Worm (Caenorhabditis elegans) whole organism, late embryonic: ENCODE data around the gene nhr-253.
A peak's percentile ranks its signal among the peaks of the same experiment; 100 is the strongest.

ENCODE experiments used
- K09A11.1 ChIP-seq: sonication (generic microtip); optimal IDR thresholded peaks from 2 replicates; lab custom pipeline; 2017; ENCODE audit warnings: antibody characterized with exemption, mild to moderate bottlenecking, missing genetic modification characterization, missing compliant biosample characterization; ENCODE audit not compliant: insufficient read depth
- dmd-4 ChIP-seq: sonication (generic microtip); optimal IDR thresholded peaks from 2 replicates; lab custom pipeline; 2016; ENCODE audit warnings: borderline replicate concordance, missing genetic modification characterization, missing compliant biosample characterization
- elt-2 ChIP-seq: sonication (generic microtip); optimal IDR thresholded peaks from 2 replicates; lab custom pipeline; 2016; ENCODE audit warnings: missing genetic modification reagents, missing genetic modification characterization, missing compliant biosample characterization
- nfya-1 ChIP-seq: sonication (generic microtip); optimal IDR thresholded peaks from 2 replicates; lab custom pipeline; 2017; ENCODE audit warnings: missing genetic modification characterization, mild to moderate bottlenecking, missing compliant biosample characterization, antibody characterized with exemption, moderate library complexity
- odd-2 ChIP-seq: sonication (generic microtip); optimal IDR thresholded peaks from 2 replicates; lab custom pipeline; 2017; ENCODE audit warnings: antibody characterized with exemption, mild to moderate bottlenecking, missing genetic modification characterization, missing compliant biosample characterization
- pha-4 ChIP-seq: fragments of 150-350 bp; optimal IDR thresholded peaks from 2 replicates; lab custom pipeline; 2018; ENCODE audit warnings: missing biosample characterization, missing genetic modification reagents, missing genetic modification characterization

DNA sequence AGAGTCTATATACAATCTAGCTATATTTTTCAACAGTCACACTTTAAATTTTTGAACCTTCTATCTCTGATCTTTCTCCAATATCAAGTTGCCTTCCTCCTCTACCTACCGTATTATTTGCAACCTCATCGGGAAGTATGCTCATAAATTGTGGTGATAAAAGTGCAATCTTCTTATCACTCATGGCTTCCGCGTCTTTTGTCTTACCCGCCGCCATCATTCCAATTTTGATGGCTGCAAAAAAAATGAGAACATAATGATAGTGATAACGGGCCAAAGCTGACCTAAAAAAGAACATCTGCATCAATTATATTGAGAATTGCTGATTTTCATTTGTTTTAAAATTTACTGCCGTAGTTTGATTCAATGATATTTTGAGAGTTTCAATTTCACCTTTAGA, 19.6 kb upstream of the nhr-253 start:
- TF ChIP-seq nfya-1 (no peak), dmd-4 (tag; lab: Kevin White, UChicago) (no peak), K09A11.1 (no peak), pha-4 (tag; lab: Kevin White, UChicago) (no peak), elt-2 (peak; percentile 33), odd-2 (tag; lab: Kevin White, UChicago) (no peak)
